Worm (Caenorhabditis elegans): ENCODE measurements around the gene srxa-16.

srxa-16 gene

ce11 chrV:16118601-16119000 lies 4.5 kb upstream of the srxa-16 start, which contains the start of gene str-103:
str-103 (minus strand) TSS chrV:16118701.
- TF ChIP-seq nhr-76 (tag; optimal IDR thresholded peaks at IDR 0.05), result no peak
- no peak for TF ChIP-seq drap-1 (GFP tag; optimal IDR thresholded peaks at IDR 0.05)
- no peak for TF ChIP-seq blmp-1 (tag; optimal IDR thresholded peaks at IDR 0.05)
- TF ChIP-seq lin-13 (tag; optimal IDR thresholded peaks at IDR 0.05), result no peak
- no peak for TF ChIP-seq mab-5 (tag; optimal IDR thresholded peaks at IDR 0.05)
- no peak for TF ChIP-seq pha-4 (tag; optimal IDR thresholded peaks at IDR 0.05)

DNA sequence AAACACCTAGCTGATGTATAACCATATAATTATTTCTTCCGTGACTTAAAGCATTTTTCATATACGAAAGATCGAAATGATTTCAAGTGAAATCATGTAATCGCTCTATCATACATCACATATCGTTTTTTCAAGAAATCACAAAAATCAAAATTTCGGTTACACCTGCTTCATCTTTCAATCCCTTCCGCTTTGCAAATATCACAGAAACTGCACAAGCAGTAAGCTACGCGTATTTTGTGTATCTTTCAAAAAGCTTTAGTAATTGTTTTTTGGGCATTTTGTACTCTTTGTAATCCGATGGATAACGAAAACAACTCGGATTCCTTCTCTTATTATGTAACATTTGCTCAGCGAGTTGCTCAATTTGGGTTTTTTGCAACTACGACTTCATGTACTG lies 1.2 kb upstream of the srxa-16 start, which contains the start of gene str-25:
TSS of gene str-25 (plus strand) at position 301 of the 400 bp plus-strand sequence.
- TF ChIP-seq sem-2 (GFP tag; optimal IDR thresholded peaks at IDR 0.05) (no peak), drap-1 (GFP tag; optimal IDR thresholded peaks at IDR 0.05) (no peak)

DNA sequence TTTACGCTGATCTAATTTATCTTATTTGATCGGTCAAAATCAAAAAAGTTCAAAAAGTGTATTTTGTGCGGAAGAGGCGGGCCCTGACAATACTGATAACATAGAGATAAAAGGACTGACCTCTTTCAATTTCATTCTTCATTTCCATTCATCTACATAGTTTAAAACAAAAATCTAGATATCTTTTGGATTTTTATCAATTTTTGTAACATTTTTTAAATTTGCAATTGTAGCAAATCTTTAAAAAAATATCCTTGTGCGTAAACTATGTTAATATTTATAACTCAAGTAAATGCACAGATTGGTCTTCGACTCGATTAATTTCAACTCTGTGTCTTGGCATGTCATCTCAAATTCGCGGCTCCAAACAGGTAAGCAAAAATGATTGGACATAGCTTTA lies 10.5 kb downstream of the srxa-16 start, which contains the start of gene argk-1:
TSS of gene argk-1 (plus strand) at position 301 of the 400 bp plus-strand sequence.
- no peak for TF ChIP-seq unc-62 (GFP tag; optimal IDR thresholded peaks at IDR 0.05)
- TF ChIP-seq snpc-4 (tag; optimal IDR thresholded peaks at IDR 0.05), result no peak
- no peak for TF ChIP-seq pha-4 (tag; optimal IDR thresholded peaks at IDR 0.05)
- TF ChIP-seq sem-2 (GFP tag; optimal IDR thresholded peaks at IDR 0.05), result no peak
- no peak for TF ChIP-seq nhr-237 (tag; optimal IDR thresholded peaks at IDR 0.05)

ce11 chrV:16100103-16100730 lies 13.9 kb downstream of the srxa-16 start, which contains the start of gene cth-1:
cth-1 (plus strand) TSS chrV:16100680.
- TF ChIP-seq ceh-43 (GFP tag; optimal IDR thresholded peaks at IDR 0.05), result no peak
- no peak for TF ChIP-seq M03D4.4 (tag; optimal IDR thresholded peaks at IDR 0.05)
- TF ChIP-seq lin-32 (GFP tag; optimal IDR thresholded peaks at IDR 0.05), result no peak
- TF ChIP-seq flh-1 (GFP tag; optimal IDR thresholded peaks at IDR 0.05), result no peak
- TF ChIP-seq hlh-1 (tag; optimal IDR thresholded peaks at IDR 0.05), result no peak
- TF ChIP-seq mls-2 (tag; optimal IDR thresholded peaks at IDR 0.05), result no peak

DNA sequence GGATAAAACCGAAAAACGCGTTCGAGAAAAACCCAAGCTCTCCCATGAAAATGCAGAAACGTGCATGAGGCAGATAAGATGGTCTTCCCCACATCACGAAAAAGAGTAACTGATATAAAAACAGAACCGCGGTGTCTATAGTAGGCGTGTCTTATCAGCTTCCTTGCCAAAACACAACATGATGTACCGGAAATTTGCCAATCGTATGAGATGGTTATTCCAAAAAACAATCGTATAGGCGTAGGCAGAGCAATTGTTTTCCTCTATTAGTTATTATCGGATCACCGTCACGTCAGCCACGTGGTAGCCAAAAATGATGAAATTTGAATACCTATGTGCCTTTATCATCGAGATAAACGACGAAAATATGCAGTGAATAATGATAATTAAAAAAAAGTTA lies 14.7 kb downstream of the srxa-16 start, which contains the start of gene str-7:
TSS of gene str-7 (minus strand) at position 101 of the 400 bp plus-strand sequence.
- no peak for TF ChIP-seq mls-2 (tag; optimal IDR thresholded peaks at IDR 0.05)
- no peak for TF ChIP-seq ham-2 (GFP tag; optimal IDR thresholded peaks at IDR 0.05)
- no peak for TF ChIP-seq ceh-83 (GFP tag; optimal IDR thresholded peaks at IDR 0.05)
- no peak for TF ChIP-seq nhr-237 (tag; optimal IDR thresholded peaks at IDR 0.05)
- no peak for TF ChIP-seq blmp-1 (tag; optimal IDR thresholded peaks at IDR 0.05)
- TF ChIP-seq sem-2 (GFP tag; optimal IDR thresholded peaks at IDR 0.05), result no peak

DNA sequence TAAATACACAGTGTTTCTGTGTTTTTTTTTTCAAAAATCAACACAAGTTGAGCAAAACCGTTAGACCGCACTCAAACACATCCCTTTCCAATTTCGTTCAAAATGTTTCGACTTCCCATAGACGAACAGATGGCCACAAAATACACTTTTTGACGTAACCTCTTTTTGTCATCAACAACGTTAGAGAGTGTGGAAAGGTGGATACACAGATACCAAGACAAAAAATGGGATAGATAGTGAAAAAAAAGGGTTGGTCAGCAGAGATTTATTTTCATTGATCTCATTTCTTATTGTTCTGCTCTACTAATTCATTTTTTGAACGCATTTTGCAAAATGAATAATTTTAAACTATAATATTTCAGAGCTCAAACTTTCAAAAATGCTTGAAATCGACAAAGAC lies 19.3 kb downstream of the srxa-16 start:
- no peak for TF ChIP-seq nhr-2 (tag; optimal IDR thresholded peaks at IDR 0.05)
- peak; percentile 64 for TF ChIP-seq cnd-1 (tag; optimal IDR thresholded peaks at IDR 0.05)
- TF ChIP-seq zip-8 (tag; optimal IDR thresholded peaks at IDR 0.05), result peak; percentile 5

DNA sequence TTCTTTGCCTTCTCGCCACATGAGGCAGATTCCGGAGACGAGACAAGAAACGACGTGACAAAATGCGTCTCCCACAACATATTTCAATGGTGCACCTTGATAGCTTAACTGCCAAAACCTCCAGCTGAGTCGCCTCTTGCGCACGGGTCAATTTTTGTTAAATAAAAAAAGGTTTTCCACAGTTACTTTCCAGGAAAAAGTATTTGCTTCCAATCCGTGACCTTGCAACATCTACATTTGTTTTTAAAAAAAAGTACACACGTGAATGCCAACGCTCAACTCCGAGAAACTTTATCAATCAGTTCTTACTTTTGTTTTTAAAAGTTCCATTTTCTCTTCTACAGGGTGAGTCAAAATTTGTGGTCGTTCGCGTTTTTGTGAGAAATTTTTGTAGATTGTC lies 19.9 kb downstream of the srxa-16 start, which contains the start of gene F22B8.7:
TSS of gene F22B8.7 (plus strand) at position 301 of the 400 bp plus-strand sequence.
- TF ChIP-seq elt-3 (tag; optimal IDR thresholded peaks at IDR 0.05), result no peak
- TF ChIP-seq ceh-83 (GFP tag; optimal IDR thresholded peaks at IDR 0.05), result no peak
- TF ChIP-seq nhr-28 (tag; optimal IDR thresholded peaks at IDR 0.05), result no peak
- no peak for TF ChIP-seq nhr-12 (tag; optimal IDR thresholded peaks at IDR 0.05)
- TF ChIP-seq tbx-8 (GFP tag; optimal IDR thresholded peaks at IDR 0.05), result no peak
- no peak for TF ChIP-seq sptf-1 (tag; optimal IDR thresholded peaks at IDR 0.05)
- no peak for TF ChIP-seq ham-2 (GFP tag; optimal IDR thresholded peaks at IDR 0.05)
- TF ChIP-seq ceh-43 (GFP tag; optimal IDR thresholded peaks at IDR 0.05), result no peak
- no peak for TF ChIP-seq mep-1 (tag; optimal IDR thresholded peaks at IDR 0.05)

Data from whole organism, mixed stage, embryonic.